Worm (Caenorhabditis elegans) whole organism, L3 larva: ENCODE measurements around the gene osm-8.

Experiments
- R02D3.7 ChIP-seq: fragments of 150-350 bp; optimal IDR thresholded peaks from 2 replicates; lab custom pipeline; 2014; ENCODE audit warnings: missing biosample characterization, missing genetic modification characterization
- ama-1 ChIP-seq: fragments of 150-350 bp; optimal IDR thresholded peaks from 2 replicates; lab custom pipeline; 2018
- egl-27 ChIP-seq: sonication (generic microtip); optimal IDR thresholded peaks from 4 replicates; lab custom pipeline; 2017; ENCODE audit warnings: missing biosample characterization, missing genetic modification reagents, missing genetic modification characterization
- elt-3 ChIP-seq, 3 experiments: fragments of 150-350 bp in 1 of 3; sonication (generic microtip) in 2 of 3; optimal IDR thresholded peaks; 2 replicates in 2 of 3; 4 replicates in 1 of 3; lab custom pipeline; 2014 to 2017; ENCODE audit warnings: missing biosample characterization in 3 of 3, missing genetic modification characterization in 3 of 3
- lin-39 ChIP-seq: fragments of 150-350 bp; optimal IDR thresholded peaks from 2 replicates; lab custom pipeline; 2018; ENCODE audit warnings: missing biosample characterization, missing genetic modification reagents, missing genetic modification characterization
- mdl-1 ChIP-seq: fragments of 150-350 bp; optimal IDR thresholded peaks from 2 replicates; lab custom pipeline; 2014; ENCODE audit warnings: missing biosample characterization, missing genetic modification characterization
- nhr-25 ChIP-seq: sonication (generic microtip); optimal IDR thresholded peaks from 2 replicates; lab custom pipeline; 2017; ENCODE audit warnings: missing biosample characterization, missing genetic modification characterization
- nhr-77 ChIP-seq: fragments of 150-350 bp; optimal IDR thresholded peaks from 2 replicates; lab custom pipeline; 2014; ENCODE audit warnings: missing biosample characterization, missing genetic modification characterization

DNA sequence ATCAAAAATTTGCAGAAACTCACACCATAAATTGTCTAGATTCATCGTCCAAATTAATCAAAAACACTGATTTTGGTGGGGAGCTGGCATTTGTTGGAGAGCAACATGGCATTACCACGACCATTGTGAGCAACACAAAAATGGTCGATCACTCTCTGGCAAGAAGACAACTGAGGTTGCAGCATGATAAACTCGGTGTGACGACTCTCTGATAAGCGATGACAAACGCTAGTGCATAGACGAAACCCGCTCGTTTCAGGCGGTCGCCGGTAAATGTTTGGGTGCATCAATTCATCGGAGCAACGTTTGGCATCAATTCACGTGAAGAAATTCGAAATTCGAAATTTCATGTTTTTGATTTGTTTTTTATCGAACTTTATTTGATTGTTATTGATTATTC lies 33.8 kb upstream of the osm-8 start:
- TF ChIP-seq mdl-1 (tag; lab: Kevin White, UChicago) (no peak), R02D3.7 (tag; lab: Kevin White, UChicago) (no peak), nhr-77 (tag; lab: Kevin White, UChicago) (no peak), lin-39 (tag; lab: Kevin White, UChicago) (no peak), nhr-25 (no peak), ama-1 (lab: Kevin White, UChicago) (no peak), egl-27 (no peak), elt-3 (tag; optimal IDR thresholded peaks at IDR 0.05; lab: Kevin White, UChicago) (no peak)
